Comparison of ENCODE assay signal across 1 fruit fly cellular context in the genomic region with DNA sequence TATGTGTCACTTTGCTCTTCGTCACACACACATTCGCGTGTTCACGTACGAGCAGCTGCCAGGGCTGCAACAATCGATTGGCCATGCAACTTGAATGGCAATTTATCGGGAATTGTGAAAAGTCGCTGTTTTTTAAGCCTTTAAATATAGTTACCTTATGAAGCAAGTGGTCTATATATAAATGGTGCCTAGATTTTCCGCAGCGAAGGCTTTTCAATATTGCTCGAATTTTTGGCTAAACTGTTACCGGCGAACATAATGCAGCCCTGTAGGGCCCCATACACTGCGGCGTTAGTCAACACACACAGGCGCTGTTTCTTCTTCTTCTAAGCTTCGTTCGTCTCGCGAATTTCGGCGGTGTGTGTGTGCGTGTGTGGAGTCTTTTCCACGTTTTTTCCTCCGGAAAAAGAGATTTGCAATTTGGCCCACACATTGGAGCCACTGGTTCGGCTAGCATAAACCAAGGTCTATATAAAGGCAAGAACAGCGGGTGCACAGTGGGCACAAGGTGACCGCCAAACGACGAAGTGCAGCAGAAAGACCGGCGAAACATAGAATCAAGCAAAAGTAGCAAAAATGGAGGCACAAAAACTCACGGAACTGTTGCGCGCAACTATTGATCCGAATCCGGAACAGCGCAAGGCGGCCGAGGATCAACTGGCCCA.
TF ChIP-seq lines count a peak whose summit lies in the region.

A gene (minus strand): TSS at position 39 of the 665 bp plus-strand sequence.
A gene (plus strand): TSS at position 316 of the 665 bp plus-strand sequence.

TF ChIP-seq in whole organism, embryonic, 481 proteins besides CTCF, POLR2A, EP300 and RAD21 (continued from another document and continues in another):
- TF ChIP-seq ftz-f1 (GFP tag; optimal IDR thresholded peaks at IDR 0.05; lab: Kevin White, UChicago) (peak; percentile 69), CG5953 (GFP tag; IDR thresholded peaks at IDR 0.05; lab: Robert Waterston, UW) (no peak), Dll (GFP tag; IDR thresholded peaks at IDR 0.05; lab: Robert Waterston, UW; ENCODE audit: partially characterized antibody) (peak; percentile 53; the same call in 2 of the 4 replicates), da (GFP tag; optimal IDR thresholded peaks at IDR 0.05; lab: Kevin White, UChicago) (peak; percentile 79), tio (GFP tag; optimal IDR thresholded peaks at IDR 0.05; lab: Kevin White, UChicago) (no peak), cg (GFP tag; optimal IDR thresholded peaks at IDR 0.05; lab: Kevin White, UChicago) (peak; percentile 88), ERR (GFP tag; optimal IDR thresholded peaks at IDR 0.05; lab: Kevin White, UChicago) (peak; percentile 85), CG7928 (GFP tag; optimal IDR thresholded peaks at IDR 0.05; lab: Kevin White, UChicago) (peak; percentile 100), BEAF-32 (GFP tag; optimal IDR thresholded peaks at IDR 0.05; lab: Kevin White, UChicago) (peak; percentile 64), Ravus (GFP tag; IDR thresholded peaks at IDR 0.05; lab: Robert Waterston, UW) (no peak; the same call in 1 of the 2 replicates), NK7.1 (GFP tag; optimal IDR thresholded peaks at IDR 0.05; lab: Kevin White, UChicago) (peak; percentile 69), grau (tag; optimal IDR thresholded peaks at IDR 0.05; lab: Kevin White, UChicago) (peak; percentile 75), CG6791 (GFP tag; IDR thresholded peaks at IDR 0.05; lab: Robert Waterston, UW; ENCODE audit: partially characterized antibody) (peak; percentile 55; the same call in 1 of the 3 replicates), schlank (tag; optimal IDR thresholded peaks at IDR 0.05; lab: Kevin White, UChicago) (peak; percentile 49), CG8924 (tag; optimal IDR thresholded peaks at IDR 0.05; lab: Kevin White, UChicago) (no peak), CG8388 (GFP tag; optimal IDR thresholded peaks at IDR 0.05; lab: Kevin White, UChicago) (peak; percentile 69), CG6272 (GFP tag; IDR thresholded peaks at IDR 0.05; lab: Robert Waterston, UW) (0 out of 2 replicates have a peak, but pooled peaks have one; percentile 54), bab2 (GFP tag; optimal IDR thresholded peaks at IDR 0.05; lab: Kevin White, UChicago) (peak; percentile 91), Dip2 (GFP tag; IDR thresholded peaks at IDR 0.05; lab: Robert Waterston, UW) (no peak), CG15601 (tag; optimal IDR thresholded peaks at IDR 0.05; lab: Kevin White, UChicago) (peak; percentile 78), Dbx (GFP tag; IDR thresholded peaks at IDR 0.05; lab: Robert Waterston, UW) (peak; percentile 87), ro (GFP tag; IDR thresholded peaks at IDR 0.05; lab: Robert Waterston, UW) (peak; percentile 28; the same call in 1 of the 2 replicates), sug (tag; optimal IDR thresholded peaks at IDR 0.05; lab: Kevin White, UChicago) (peak; percentile 88), Chrac-16 (GFP tag; optimal IDR thresholded peaks at IDR 0.05; lab: Kevin White, UChicago) (peak; percentile 84), CG9817 (tag; optimal IDR thresholded peaks at IDR 0.05; lab: Kevin White, UChicago) (peak; percentile 86), Ada2b (GFP tag; IDR thresholded peaks at IDR 0.05; lab: Robert Waterston, UW) (peak; percentile 64), CG13624 (GFP tag; optimal IDR thresholded peaks at IDR 0.05; lab: Kevin White, UChicago) (peak; percentile 94), CG10979 (tag; optimal IDR thresholded peaks at IDR 0.05; lab: Kevin White, UChicago) (peak; percentile 68), slp2 (GFP tag; optimal IDR thresholded peaks at IDR 0.05; lab: Kevin White, UChicago) (peak; percentile 81), CG12236 (GFP tag; optimal IDR thresholded peaks at IDR 0.05; lab: Kevin White, UChicago) (peak; percentile 58), CG4404 (GFP tag; IDR thresholded peaks at IDR 0.05; lab: Robert Waterston, UW) (peak; percentile 76), CG1603 (tag; optimal IDR thresholded peaks at IDR 0.05; lab: Kevin White, UChicago) (peak; percentile 83), Deaf1 (tag; optimal IDR thresholded peaks at IDR 0.05; lab: Kevin White, UChicago) (peak; percentile 83), crp (GFP tag; optimal IDR thresholded peaks at IDR 0.05; lab: Kevin White, UChicago) (peak in 1 of 2 experiments; percentile 74), Sox102F (GFP tag; optimal IDR thresholded peaks at IDR 0.05; lab: Kevin White, UChicago) (no peak), Hr78 (GFP tag; optimal IDR thresholded peaks at IDR 0.05; lab: Kevin White, UChicago) (no peak), CG1792 (GFP tag; optimal IDR thresholded peaks at IDR 0.05; lab: Kevin White, UChicago) (peak; percentile 89), CG16779 (GFP tag; IDR thresholded peaks at IDR 0.05; lab: Robert Waterston, UW) (no peak), zfh2 (GFP tag; optimal IDR thresholded peaks at IDR 0.05; lab: Kevin White, UChicago) (peak; percentile 94), CG2199 (GFP tag; IDR thresholded peaks at IDR 0.05; lab: Robert Waterston, UW) (0 out of 3 replicates have a peak, but pooled peaks have one; percentile 55), CG10543 (GFP tag; optimal IDR thresholded peaks at IDR 0.05; lab: Kevin White, UChicago) (peak; percentile 88), H2.0 (GFP tag; IDR thresholded peaks at IDR 0.05; lab: Robert Waterston, UW) (peak; percentile 69), E2f2 (GFP tag; IDR thresholded peaks at IDR 0.05; lab: Robert Waterston, UW) (peak; percentile 69), aop (GFP tag; IDR thresholded peaks at IDR 0.05; lab: Robert Waterston, UW) (no peak), CG4707 (GFP tag; optimal IDR thresholded peaks at IDR 0.05; lab: Kevin White, UChicago) (no peak), CG6175 (GFP tag; IDR thresholded peaks at IDR 0.05; lab: Robert Waterston, UW) (no peak), CG18619 (GFP tag; optimal IDR thresholded peaks at IDR 0.05; lab: Kevin White, UChicago) (peak; percentile 72), D19A (tag; optimal IDR thresholded peaks at IDR 0.05; lab: Kevin White, UChicago) (no peak), CG6813 (GFP tag; optimal IDR thresholded peaks at IDR 0.05; lab: Kevin White, UChicago) (no peak), yki (optimal IDR thresholded peaks at IDR 0.05; lab: Kevin White, UChicago) (peak; percentile 76), CG18476 (GFP tag; optimal IDR thresholded peaks at IDR 0.05; lab: Kevin White, UChicago) (peak; percentile 72), CG1602 (GFP tag; optimal IDR thresholded peaks at IDR 0.05; lab: Kevin White, UChicago) (peak; percentile 76), CG12391 (tag; optimal IDR thresholded peaks at IDR 0.05; lab: Kevin White, UChicago) (peak; percentile 80), pita (GFP tag; optimal IDR thresholded peaks at IDR 0.05; lab: Kevin White, UChicago) (no peak), lbe (GFP tag; optimal IDR thresholded peaks at IDR 0.05; lab: Kevin White, UChicago) (peak; percentile 38), CkIIα-i1 (GFP tag; IDR thresholded peaks at IDR 0.05; lab: Robert Waterston, UW) (no peak), tx (GFP tag; optimal IDR thresholded peaks at IDR 0.05; lab: Kevin White, UChicago) (peak; percentile 91), stwl (tag; optimal IDR thresholded peaks at IDR 0.05; lab: Kevin White, UChicago) (peak; percentile 75), onecut (GFP tag; IDR thresholded peaks at IDR 0.05; lab: Robert Waterston, UW) (peak; percentile 64), CG4424 (GFP tag; optimal IDR thresholded peaks at IDR 0.05; lab: Kevin White, UChicago) (peak; percentile 86), Spps (tag; optimal IDR thresholded peaks at IDR 0.05; lab: Kevin White, UChicago) (no peak), Gug (GFP tag; IDR thresholded peaks at IDR 0.05; lab: Robert Waterston, UW) (peak; percentile 86), cad (GFP tag; optimal IDR thresholded peaks at IDR 0.05; lab: Kevin White, UChicago) (no peak), grn (GFP tag; optimal IDR thresholded peaks at IDR 0.05; lab: Kevin White, UChicago) (peak; percentile 16), fd96Cb (tag; optimal IDR thresholded peaks at IDR 0.05; lab: Kevin White, UChicago) (peak; percentile 65), mam (GFP tag; optimal IDR thresholded peaks at IDR 0.05; lab: Kevin White, UChicago) (peak; percentile 95), h (optimal IDR thresholded peaks at IDR 0.05; lab: Kevin White, UChicago) (no peak), mirr (GFP tag; optimal IDR thresholded peaks at IDR 0.05; lab: Kevin White, UChicago) (peak; percentile 81), sd (tag; optimal IDR thresholded peaks at IDR 0.05; lab: Kevin White, UChicago) (peak; percentile 71), twi (tag; optimal IDR thresholded peaks at IDR 0.05; lab: Kevin White, UChicago) (peak; percentile 58), HmgD (GFP tag; optimal IDR thresholded peaks at IDR 0.05; lab: Kevin White, UChicago) (peak; percentile 97), CG13287 (GFP tag; IDR thresholded peaks at IDR 0.05; lab: Robert Waterston, UW; ENCODE audit: partially characterized antibody) (peak; percentile 68), BtbVII (GFP tag; optimal IDR thresholded peaks at IDR 0.05; lab: Kevin White, UChicago) (peak; percentile 50), br (optimal IDR thresholded peaks at IDR 0.05; lab: Kevin White, UChicago) (no peak), CG18262 (tag; optimal IDR thresholded peaks at IDR 0.05; lab: Kevin White, UChicago) (peak; percentile 54), CG2678 (tag; optimal IDR thresholded peaks at IDR 0.05; lab: Kevin White, UChicago) (no peak), unpg (GFP tag; optimal IDR thresholded peaks at IDR 0.05; lab: Kevin White, UChicago) (peak; percentile 69), CG11398 (GFP tag; optimal IDR thresholded peaks at IDR 0.05; lab: Kevin White, UChicago) (peak; percentile 67), CG13296 (GFP tag; optimal IDR thresholded peaks at IDR 0.05; lab: Kevin White, UChicago) (peak; percentile 72), CG12942 (GFP tag; optimal IDR thresholded peaks at IDR 0.05; lab: Kevin White, UChicago) (peak; percentile 85), Atf3 (GFP tag; optimal IDR thresholded peaks at IDR 0.05; lab: Kevin White, UChicago) (peak; percentile 74), E2f1 (GFP tag; IDR thresholded peaks at IDR 0.05; lab: Robert Waterston, UW) (no peak), mld (GFP tag; IDR thresholded peaks at IDR 0.05; lab: Robert Waterston, UW; ENCODE audit: partially characterized antibody) (no peak), pfk (GFP tag; optimal IDR thresholded peaks at IDR 0.05; lab: Kevin White, UChicago) (peak; percentile 9), CG1233 (GFP tag; optimal IDR thresholded peaks at IDR 0.05; lab: Kevin White, UChicago) (peak; percentile 76), CG3726 (GFP tag; IDR thresholded peaks at IDR 0.05; lab: Robert Waterston, UW) (no peak), lab (GFP tag; optimal IDR thresholded peaks at IDR 0.05; lab: Kevin White, UChicago) (peak; percentile 88), Usf (GFP tag; optimal IDR thresholded peaks at IDR 0.05; lab: Kevin White, UChicago) (peak; percentile 66), CG14441 (GFP tag; IDR thresholded peaks at IDR 0.05; lab: Robert Waterston, UW) (peak; percentile 64), CoRest (tag; optimal IDR thresholded peaks at IDR 0.05; lab: Kevin White, UChicago) (peak; percentile 80), crol (GFP tag; IDR thresholded peaks at IDR 0.05; lab: Robert Waterston, UW) (no peak), jigr1 (GFP tag; IDR thresholded peaks at IDR 0.05; lab: Robert Waterston, UW) (no peak), Blimp-1 (GFP tag; optimal IDR thresholded peaks at IDR 0.05; lab: Kevin White, UChicago) (no peak), Hey (tag; optimal IDR thresholded peaks at IDR 0.05; lab: Kevin White, UChicago) (no peak), btn (GFP tag; optimal IDR thresholded peaks at IDR 0.05; lab: Kevin White, UChicago) (peak; percentile 59), slou (GFP tag; optimal IDR thresholded peaks at IDR 0.05; lab: Kevin White, UChicago) (peak; percentile 66), B-H1 (GFP tag; IDR thresholded peaks at IDR 0.05; lab: Robert Waterston, UW) (peak; percentile 27; the same call in 1 of the 3 replicates), NfI (GFP tag; optimal IDR thresholded peaks at IDR 0.05; lab: Kevin White, UChicago) (peak; percentile 77), HLH54F (GFP tag; optimal IDR thresholded peaks at IDR 0.05; lab: Kevin White, UChicago) (peak; percentile 91), CG1529 (GFP tag; optimal IDR thresholded peaks at IDR 0.05; lab: Kevin White, UChicago) (no peak), CG32767 (GFP tag; IDR thresholded peaks at IDR 0.05; lab: Robert Waterston, UW) (no peak; the same call in 1 of the 2 replicates), HmgZ (tag; optimal IDR thresholded peaks at IDR 0.05; lab: Kevin White, UChicago) (peak; percentile 92), Trl (optimal IDR thresholded peaks at IDR 0.05; lab: Kevin White, UChicago) (peak in 1 of 2 experiments; percentile 13), Trl (GFP tag; optimal IDR thresholded peaks at IDR 0.05; lab: Kevin White, UChicago) (peak; percentile 91), tll (GFP tag; optimal IDR thresholded peaks at IDR 0.05; lab: Kevin White, UChicago) (peak; percentile 48 to 60), wdn (GFP tag; IDR thresholded peaks at IDR 0.05; lab: Robert Waterston, UW) (peak; percentile 72), Tbp (GFP tag; optimal IDR thresholded peaks at IDR 0.05; lab: Kevin White, UChicago) (no peak), CG4820 (GFP tag; optimal IDR thresholded peaks at IDR 0.05; lab: Kevin White, UChicago) (peak; percentile 84), slbo (GFP tag; IDR thresholded peaks at IDR 0.05; lab: Robert Waterston, UW) (peak; percentile 88), ash1 (GFP tag; optimal IDR thresholded peaks at IDR 0.05; lab: Kevin White, UChicago) (peak; percentile 34), usp (GFP tag; optimal IDR thresholded peaks at IDR 0.05; lab: Kevin White, UChicago) (no peak), CG13424 (tag; optimal IDR thresholded peaks at IDR 0.05; lab: Kevin White, UChicago) (peak; percentile 77), insv (GFP tag; optimal IDR thresholded peaks at IDR 0.05; lab: Kevin White, UChicago) (peak in 1 of 2 experiments; percentile 57), CG8944 (GFP tag; optimal IDR thresholded peaks at IDR 0.05; lab: Kevin White, UChicago) (peak; percentile 92), NFAT (GFP tag; IDR thresholded peaks at IDR 0.05; lab: Robert Waterston, UW) (peak; percentile 79), gro (GFP tag; optimal IDR thresholded peaks at IDR 0.05; lab: Kevin White, UChicago) (peak; percentile 94), jumu (GFP tag; optimal IDR thresholded peaks at IDR 0.05; lab: Kevin White, UChicago) (peak; percentile 95), ara (GFP tag; IDR thresholded peaks at IDR 0.05; lab: Robert Waterston, UW) (peak; percentile 66), chif (GFP tag; optimal IDR thresholded peaks at IDR 0.05; lab: Kevin White, UChicago) (peak; percentile 76 to 87), gsb-n (tag; optimal IDR thresholded peaks at IDR 0.05; lab: Kevin White, UChicago) (no peak), CG4854 (GFP tag; optimal IDR thresholded peaks at IDR 0.05; lab: Kevin White, UChicago) (peak; percentile 75), CG6854 (GFP tag; optimal IDR thresholded peaks at IDR 0.05; lab: Kevin White, UChicago) (peak; percentile 14), org-1 (GFP tag; optimal IDR thresholded peaks at IDR 0.05; lab: Kevin White, UChicago) (peak; percentile 71)
